Worm (Caenorhabditis elegans): ENCODE results near the gene cpr-4.

DNA sequence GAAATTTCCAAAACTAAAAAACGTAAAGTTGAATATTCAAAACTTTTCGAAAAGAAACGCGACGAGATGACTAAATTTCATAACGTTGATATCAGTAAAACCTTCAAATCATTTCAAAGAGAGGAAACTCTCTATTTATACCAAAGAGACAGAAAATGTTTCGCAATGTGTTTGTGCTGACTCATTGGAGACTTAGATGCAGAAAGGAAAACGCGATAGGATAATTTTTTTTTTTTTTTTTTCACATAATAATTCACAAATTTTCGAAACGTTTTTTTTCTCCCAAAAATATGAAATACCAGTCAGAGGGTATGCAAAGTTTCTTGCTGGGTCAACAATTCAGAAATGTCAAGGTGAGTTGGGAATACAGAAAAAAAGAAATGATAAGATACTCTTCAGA, 8.3 kb upstream of the cpr-4 start:
- TF ChIP-seq nhr-28 (tag; optimal IDR thresholded peaks at IDR 0.05), result no peak
- TF ChIP-seq unc-62 (GFP tag; optimal IDR thresholded peaks at IDR 0.05), result no peak
- no peak for TF ChIP-seq nhr-12 (tag; optimal IDR thresholded peaks at IDR 0.05)
- no peak for TF ChIP-seq hlh-1 (tag; optimal IDR thresholded peaks at IDR 0.05)
- TF ChIP-seq ces-1 (GFP tag; optimal IDR thresholded peaks at IDR 0.05), result no peak
- TF ChIP-seq pha-4 (tag; optimal IDR thresholded peaks at IDR 0.05), result no peak

Measured in whole organism, mixed stage, embryonic.